Worm (Caenorhabditis elegans): ENCODE data around the gene dap-3.

dap-3 gene

DNA sequence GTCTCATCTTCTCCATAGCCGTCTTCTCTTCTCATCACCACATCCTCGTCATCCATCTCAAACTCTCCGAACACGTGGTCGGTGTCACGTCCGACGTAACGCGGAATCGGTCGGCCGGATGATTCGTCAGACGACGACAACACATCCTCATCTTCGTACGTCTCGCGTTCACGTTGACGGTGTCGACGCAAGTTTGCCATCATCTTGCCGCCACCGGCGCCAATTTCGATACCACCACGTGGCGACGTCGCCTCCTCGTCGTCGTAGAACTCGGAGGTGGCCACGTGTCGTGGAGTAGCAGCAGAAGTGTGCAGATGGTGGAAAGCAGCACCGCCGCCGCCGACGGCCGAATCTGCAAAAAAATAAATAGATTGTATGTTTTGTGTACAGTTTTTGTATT is 33.6 kb upstream of the dap-3 start (continued):
- TF ChIP-seq nhr-179 (tag; optimal IDR thresholded peaks at IDR 0.05): no peak

DNA sequence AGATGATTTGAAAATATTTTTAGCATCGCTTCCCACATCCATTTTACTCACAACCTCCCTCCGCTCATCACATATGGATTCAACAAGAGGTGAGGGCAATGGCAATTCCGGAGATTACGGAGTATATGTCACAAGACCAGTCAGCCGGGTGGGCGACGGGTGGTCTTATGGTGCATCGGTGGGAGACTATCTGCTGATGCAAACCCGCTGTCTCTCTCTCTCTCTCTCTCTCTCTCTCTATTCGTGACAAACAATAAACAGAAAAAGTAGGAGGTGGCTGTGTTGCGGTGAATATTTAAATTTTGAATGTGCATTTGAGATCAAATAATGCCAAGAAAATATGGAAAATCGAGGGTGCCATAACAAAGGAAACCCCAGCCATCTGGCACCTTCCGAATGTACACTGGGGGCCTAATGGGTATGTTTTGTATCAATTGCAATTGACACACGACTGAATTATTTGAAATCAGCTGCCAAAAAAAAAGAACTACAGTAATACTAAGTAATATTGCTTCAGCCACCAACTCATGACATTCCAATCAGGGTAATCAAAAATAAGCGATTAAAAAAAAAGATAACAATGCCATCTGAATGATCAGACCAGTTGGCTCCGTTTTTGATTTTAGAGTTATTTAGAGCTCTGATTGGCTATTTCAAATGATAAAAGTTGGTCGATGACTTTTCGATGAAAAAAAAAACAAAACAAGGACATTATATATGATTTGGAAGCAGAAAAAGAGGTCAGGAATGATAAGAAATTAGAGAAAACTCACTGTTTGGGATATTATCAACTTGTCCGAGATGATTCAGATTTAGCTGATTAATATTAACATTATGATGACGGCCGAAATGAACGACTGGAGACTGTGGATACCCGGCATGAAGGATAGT is 32.9 kb upstream of the dap-3 start:
- TF ChIP-seq rpc-1 (optimal IDR thresholded peaks at IDR 0.05) (no peak), rpc-1 (tag; optimal IDR thresholded peaks at IDR 0.05) (no peak), F49E8.2 (tag; optimal IDR thresholded peaks at IDR 0.05; ENCODE audit: insufficient read depth) (no peak), ccch-3 (GFP tag; optimal IDR thresholded peaks at IDR 0.05) (no peak), Y95B8A.8 (GFP tag; IDR thresholded peaks at IDR 0.05) (0 out of 2 replicates have a peak, but pooled peaks have one; percentile 8), tlf-1 (GFP tag; optimal IDR thresholded peaks at IDR 0.05) (peak; percentile 40), ZK185.1 (tag; optimal IDR thresholded peaks at IDR 0.05; ENCODE audit: poor library complexity, severe bottlenecking) (peak; percentile 31), dox-1 (GFP tag; IDR thresholded peaks at IDR 0.05) (peak; percentile 37; the same call in 1 of the 2 replicates), Y53F4B.3 (GFP tag; IDR thresholded peaks at IDR 0.05) (no peak), ets-4 (GFP tag; optimal IDR thresholded peaks at IDR 0.05) (peak; percentile 59), zim-3 (tag; optimal IDR thresholded peaks at IDR 0.05) (peak; percentile 15), Y53G8AR.9 (GFP tag; conservative IDR thresholded peaks at IDR 0.05) (0 out of 2 replicates have a peak, but pooled peaks have one; percentile 7), lin-54 (GFP tag; optimal IDR thresholded peaks at IDR 0.05) (no peak), ztf-25 (GFP tag; IDR thresholded peaks at IDR 0.05) (0 out of 2 replicates have a peak, but pooled peaks have one; percentile 49), rec-8 (tag; optimal IDR thresholded peaks at IDR 0.05) (no peak), ztf-28 (GFP tag; IDR thresholded peaks at IDR 0.05) (0 out of 2 replicates have a peak, but pooled peaks have one; percentile 23), ama-1 (optimal IDR thresholded peaks at IDR 0.05) (peak; percentile 94), ama-1 (GFP tag; optimal IDR thresholded peaks at IDR 0.05) (peak in 1 of 2 experiments; percentile 9), Y56A3A.18 (GFP tag; IDR thresholded peaks at IDR 0.05) (0 out of 2 replicates have a peak, but pooled peaks have one; percentile 6), lsl-1 (GFP tag; optimal IDR thresholded peaks at IDR 0.05) (no peak), hmg-20 (GFP tag; IDR thresholded peaks at IDR 0.05) (no peak), ceh-100 (GFP tag; IDR thresholded peaks at IDR 0.05) (0 out of 2 replicates have a peak, but pooled peaks have one; percentile 9), nhr-179 (tag; optimal IDR thresholded peaks at IDR 0.05) (no peak), F57C9.4 (tag; optimal IDR thresholded peaks at IDR 0.05) (no peak), madf-6 (GFP tag; IDR thresholded peaks at IDR 0.05) (no peak; the same call in 1 of the 2 replicates), F52B5.7 (tag; optimal IDR thresholded peaks at IDR 0.05) (no peak), snpc-3.4 (tag; optimal IDR thresholded peaks at IDR 0.05) (peak; percentile 11), cebp-1 (GFP tag; IDR thresholded peaks at IDR 0.05) (no peak), cebp-1 (tag; optimal IDR thresholded peaks at IDR 0.05) (peak; percentile 6), egrh-3 (GFP tag; IDR thresholded peaks at IDR 0.05) (no peak), B0336.3 (GFP tag; IDR thresholded peaks at IDR 0.05) (0 out of 2 replicates have a peak, but pooled peaks have one; percentile 3), tbx-9 (tag; optimal IDR thresholded peaks at IDR 0.05; ENCODE audit: borderline replicate concordance) (no peak), die-1 (tag; optimal IDR thresholded peaks at IDR 0.05) (no peak), hmg-1.2 (GFP tag; IDR thresholded peaks at IDR 0.05) (peak; percentile 24; the same call in 1 of the 2 replicates), attf-3 (GFP tag; conservative IDR thresholded peaks at IDR 0.05) (no peak), C17E4.6 (GFP tag; IDR thresholded peaks at IDR 0.05) (no peak), egl-18 (GFP tag; IDR thresholded peaks at IDR 0.05) (no peak), tbp1 (GFP tag; optimal IDR thresholded peaks at IDR 0.05) (peak; percentile 21), repo-1 (tag; optimal IDR thresholded peaks at IDR 0.05) (no peak), ceh-27 (GFP tag; optimal IDR thresholded peaks at IDR 0.05) (no peak), mxl-1 (tag; optimal IDR thresholded peaks at IDR 0.05) (no peak), lsy-27 (tag; optimal IDR thresholded peaks at IDR 0.05; ENCODE audit: borderline replicate concordance, insufficient read depth) (no peak), mes-4 (tag; optimal IDR thresholded peaks at IDR 0.05) (no peak)
